Fruit fly (Drosophila melanogaster) whole organism: ENCODE data around the gene CG14770.

Experiments used
- CG8478 ChIP-seq: fragments of >200 bp; optimal IDR thresholded peaks from 2 replicates; lab custom pipeline; 2018; ENCODE audit warnings: inconsistent platforms
- pan ChIP-seq: fragments of >200 bp; optimal IDR thresholded peaks from 2 replicates; lab custom pipeline; 2017
- usp ChIP-seq: fragments of >200 bp; optimal IDR thresholded peaks from 2 replicates; lab custom pipeline; 2017; ENCODE audit warnings: missing biosample characterization, missing genetic modification characterization, mixed read lengths

- no peak for TF ChIP-seq pan
- no peak for TF ChIP-seq CG8478 (lab: Kevin White, UChicago)
- no peak for TF ChIP-seq usp
These were observed 11.5 kb upstream of the CG14770 start, which contains the start of gene png for dm6 chrX:1357501-1357900.
